Fruit fly (Drosophila melanogaster): ENCODE data around the gene MKP-4.
A peak's percentile ranks its signal among the peaks of the same experiment; 100 is the strongest.

- TF ChIP-seq Myc (optimal IDR thresholded peaks at IDR 0.05) (no peak), psq (GFP tag; optimal IDR thresholded peaks at IDR 0.05) (no peak), rgr (GFP tag; optimal IDR thresholded peaks at IDR 0.05) (no peak), h (GFP tag; optimal IDR thresholded peaks at IDR 0.05) (peak; percentile 0), lola (GFP tag; optimal IDR thresholded peaks at IDR 0.05) (no peak), tai (GFP tag; optimal IDR thresholded peaks at IDR 0.05) (no peak), OdsH (GFP tag; optimal IDR thresholded peaks at IDR 0.05) (no peak), usp (GFP tag; optimal IDR thresholded peaks at IDR 0.05) (no peak), Hr78 (GFP tag; optimal IDR thresholded peaks at IDR 0.05) (no peak), foxo (GFP tag; optimal IDR thresholded peaks at IDR 0.05) (no peak), Dfd (GFP tag; optimal IDR thresholded peaks at IDR 0.05) (no peak), CG32264 (GFP tag; optimal IDR thresholded peaks at IDR 0.05) (no peak), Sp1 (GFP tag; optimal IDR thresholded peaks at IDR 0.05) (no peak), jim (GFP tag; optimal IDR thresholded peaks at IDR 0.05) (no peak)
Measured at dm6 chrX:19637434-19638327, 14.8 kb downstream of the MKP-4 start.

Measured in whole organism, wandering third instar larva.